Fruit fly (Drosophila melanogaster) whole organism, prepupa: Measurements from ENCODE around the gene mRpL45.

Source experiments
- Blimp-1 ChIP-seq: fragments of 200-800 bp; sonication (Bioruptor generic); optimal IDR thresholded peaks from 3 replicates; lab custom pipeline; 2017; ENCODE audit warnings: missing biosample characterization, missing genetic modification characterization, mild to moderate bottlenecking, moderate library complexity, missing genetic modification reagents
- CG10631 ChIP-seq: fragments of 200-800 bp; sonication (Bioruptor generic); optimal IDR thresholded peaks from 2 replicates; lab custom pipeline; 2016; ENCODE audit warnings: missing biosample characterization, missing genetic modification characterization
- CG10669 ChIP-seq: fragments of 200-800 bp; sonication (Bioruptor generic); optimal IDR thresholded peaks from 3 replicates; lab custom pipeline; 2018; ENCODE audit warnings: missing biosample characterization, mild to moderate bottlenecking, missing genetic modification characterization, moderate library complexity
- CG11902 ChIP-seq: fragments of 200-800 bp; sonication (Bioruptor generic); optimal IDR thresholded peaks from 3 replicates; lab custom pipeline; 2016; ENCODE audit warnings: missing biosample characterization, missing genetic modification characterization
- CG15336 ChIP-seq: fragments of 200-800 bp; sonication (Bioruptor generic); IDR thresholded peaks from 2 replicates; pipeline ENCODE4 v1.3.6; 2022; ENCODE audit warnings: missing biosample characterization, missing genetic modification characterization
- CG1621 ChIP-seq: fragments of 200-800 bp; sonication (Bioruptor generic); optimal IDR thresholded peaks from 3 replicates; lab custom pipeline; 2018; ENCODE audit warnings: missing biosample characterization, mild to moderate bottlenecking, missing genetic modification characterization
- CG16779 ChIP-seq: fragments of 200-800 bp; sonication (Bioruptor generic); optimal IDR thresholded peaks from 3 replicates; lab custom pipeline; 2017; ENCODE audit warnings: missing biosample characterization, mild to moderate bottlenecking, missing genetic modification characterization
- CG3032 ChIP-seq: fragments of 200-800 bp; optimal IDR thresholded peaks from 2 replicates; lab custom pipeline; 2019; ENCODE audit warnings: missing biosample characterization, mild to moderate bottlenecking, missing genetic modification characterization, moderate library complexity
- CG31627 ChIP-seq: fragments of 200-800 bp; sonication (Bioruptor generic); optimal IDR thresholded peaks from 3 replicates; lab custom pipeline; 2016; ENCODE audit warnings: missing biosample characterization, missing genetic modification characterization
- CG32006 ChIP-seq: fragments of 200-800 bp; sonication (Bioruptor generic); optimal IDR thresholded peaks from 3 replicates; lab custom pipeline; 2017; ENCODE audit warnings: missing biosample characterization, mild to moderate bottlenecking, missing genetic modification characterization
- CG3919 ChIP-seq: fragments of 200-800 bp; sonication (Bioruptor generic); optimal IDR thresholded peaks from 3 replicates; lab custom pipeline; 2016; ENCODE audit warnings: missing biosample characterization, missing genetic modification characterization
- CG6163 ChIP-seq: fragments of 200-800 bp; sonication (Bioruptor generic); IDR thresholded peaks from 3 replicates; pipeline ENCODE4 v1.3.6; 2022; ENCODE audit warnings: missing biosample characterization, missing genetic modification characterization
- CG6792 ChIP-seq: fragments of 200-800 bp; sonication (Bioruptor generic); optimal IDR thresholded peaks from 3 replicates; lab custom pipeline; 2016; ENCODE audit warnings: missing biosample characterization, missing genetic modification characterization
- CG6808 ChIP-seq: fragments of 200-800 bp; sonication (Bioruptor generic); optimal IDR thresholded peaks from 3 replicates; lab custom pipeline; 2017; ENCODE audit warnings: missing biosample characterization, missing genetic modification characterization, mild to moderate bottlenecking, moderate library complexity, missing genetic modification reagents
- CG7368 ChIP-seq: fragments of 200-800 bp; sonication (Bioruptor generic); optimal IDR thresholded peaks from 3 replicates; lab custom pipeline; 2016; ENCODE audit warnings: missing biosample characterization, missing genetic modification characterization
- CG8119 ChIP-seq: fragments of 200-800 bp; sonication (Bioruptor generic); IDR thresholded peaks from 3 replicates; pipeline ENCODE4 v1.3.6; 2022; ENCODE audit warnings: missing biosample characterization, missing genetic modification characterization
- CG8319 ChIP-seq: fragments of 200-800 bp; sonication (Bioruptor generic); optimal IDR thresholded peaks from 3 replicates; lab custom pipeline; 2016; ENCODE audit warnings: missing biosample characterization, missing genetic modification characterization
- CG9139 ChIP-seq: fragments of 200-800 bp; sonication (Bioruptor generic); optimal IDR thresholded peaks from 3 replicates; lab custom pipeline; 2017; ENCODE audit warnings: missing biosample characterization, mild to moderate bottlenecking, missing genetic modification characterization
- Eip78C ChIP-seq: fragments of 200-800 bp; sonication (Bioruptor generic); peaks from one replicate; lab custom pipeline; 2016; ENCODE audit warnings: missing biosample characterization, missing genetic modification characterization
- Ets96B ChIP-seq: fragments of 200-800 bp; optimal IDR thresholded peaks from 2 replicates; lab custom pipeline; 2019; ENCODE audit warnings: missing biosample characterization, mild to moderate bottlenecking, missing genetic modification characterization, moderate library complexity
- Hr39 ChIP-seq: fragments of 200-800 bp; sonication (Bioruptor generic); optimal IDR thresholded peaks from 2 replicates; lab custom pipeline; 2016; ENCODE audit warnings: missing biosample characterization, missing genetic modification characterization
- Hr4 ChIP-seq: fragments of 200-800 bp; sonication (Bioruptor generic); optimal IDR thresholded peaks from 3 replicates; lab custom pipeline; 2016; ENCODE audit warnings: missing biosample characterization, missing genetic modification characterization
- Lpt ChIP-seq: fragments of 200-800 bp; sonication (Bioruptor generic); optimal IDR thresholded peaks from 3 replicates; lab custom pipeline; 2016; ENCODE audit warnings: missing biosample characterization, missing genetic modification characterization
- OdsH ChIP-seq: fragments of 200-800 bp; sonication (Bioruptor generic); optimal IDR thresholded peaks from 3 replicates; lab custom pipeline; 2016; ENCODE audit warnings: missing biosample characterization, missing genetic modification characterization
- Sox14 ChIP-seq: fragments of 200-800 bp; sonication (Bioruptor generic); optimal IDR thresholded peaks from 3 replicates; lab custom pipeline; 2016; ENCODE audit warnings: missing biosample characterization, missing genetic modification characterization
- Sox15 ChIP-seq: fragments of 200-800 bp; sonication (Bioruptor generic); optimal IDR thresholded peaks from 3 replicates; lab custom pipeline; 2016; ENCODE audit warnings: missing biosample characterization, missing genetic modification characterization
- achi ChIP-seq: fragments of 200-800 bp; sonication (Bioruptor generic); optimal IDR thresholded peaks from 3 replicates; lab custom pipeline; 2016; ENCODE audit warnings: missing biosample characterization, missing genetic modification characterization
- acj6 ChIP-seq: fragments of 200-800 bp; sonication (Bioruptor generic); optimal IDR thresholded peaks from 3 replicates; lab custom pipeline; 2016; ENCODE audit warnings: missing biosample characterization, missing genetic modification characterization
- cyc ChIP-seq: fragments of 200-800 bp; sonication (Bioruptor generic); optimal IDR thresholded peaks from 3 replicates; lab custom pipeline; 2016; ENCODE audit warnings: missing biosample characterization, missing genetic modification characterization
- dac ChIP-seq: fragments of 200-800 bp; sonication (Bioruptor generic); optimal IDR thresholded peaks from 2 replicates; lab custom pipeline; 2017; ENCODE audit warnings: missing biosample characterization, mild to moderate bottlenecking, missing genetic modification characterization
- dsx ChIP-seq: fragments of 200-800 bp; optimal IDR thresholded peaks from 3 replicates; lab custom pipeline; 2019; ENCODE audit warnings: missing biosample characterization, mild to moderate bottlenecking, missing genetic modification characterization, moderate library complexity; ENCODE audit not compliant: poor library complexity, severe bottlenecking
- eg ChIP-seq: fragments of 200-800 bp; sonication (Bioruptor generic); IDR thresholded peaks from 3 replicates; pipeline ENCODE4 v1.3.6; 2022; ENCODE audit warnings: missing biosample characterization, missing genetic modification characterization
- fd85E ChIP-seq: fragments of 200-800 bp; sonication (Bioruptor generic); optimal IDR thresholded peaks from 3 replicates; lab custom pipeline; 2016; ENCODE audit warnings: missing biosample characterization, missing genetic modification characterization
- fkh ChIP-seq: fragments of 200-800 bp; sonication (Bioruptor generic); optimal IDR thresholded peaks from 3 replicates; lab custom pipeline; 2017; ENCODE audit warnings: missing biosample characterization, mild to moderate bottlenecking, missing genetic modification characterization, moderate library complexity
- lz ChIP-seq: fragments of 200-800 bp; sonication (Bioruptor generic); optimal IDR thresholded peaks from 3 replicates; lab custom pipeline; 2016; ENCODE audit warnings: missing biosample characterization, missing genetic modification characterization
- net ChIP-seq: fragments of 200-800 bp; sonication (Bioruptor generic); optimal IDR thresholded peaks from 3 replicates; lab custom pipeline; 2016; ENCODE audit warnings: missing biosample characterization, missing genetic modification characterization
- pdm3 ChIP-seq: fragments of 200-800 bp; sonication (Bioruptor generic); optimal IDR thresholded peaks from 3 replicates; lab custom pipeline; 2016; ENCODE audit warnings: missing biosample characterization, missing genetic modification characterization
- ss ChIP-seq, 2 experiments: fragments of 200-800 bp; sonication (Bioruptor generic); optimal IDR thresholded peaks; 2 replicates in 1 of 2; 3 replicates in 1 of 2; lab custom pipeline; 2017 to 2018; ENCODE audit warnings: mild to moderate bottlenecking in 2 of 2, missing biosample characterization in 2 of 2, missing genetic modification characterization in 2 of 2, moderate library complexity in 1 of 2
- svp ChIP-seq: fragments of 200-800 bp; sonication (Bioruptor generic); peaks from one replicate; lab custom pipeline; 2016; ENCODE audit warnings: missing biosample characterization, missing genetic modification characterization
- topi ChIP-seq: fragments of 200-800 bp; sonication (Bioruptor generic); optimal IDR thresholded peaks from 3 replicates; lab custom pipeline; 2016; ENCODE audit warnings: missing biosample characterization, missing genetic modification characterization
- vri ChIP-seq: fragments of 200-800 bp; sonication (Bioruptor generic); optimal IDR thresholded peaks from 3 replicates; lab custom pipeline; 2016; ENCODE audit warnings: missing biosample characterization, mild to moderate bottlenecking, missing genetic modification characterization

Gene mRpL45

dm6 chr3R:22580546-22580945, 37.7 kb upstream of the mRpL45 start, which contains the start of gene CSN6:
TSS of gene CSN6 (plus strand) at chr3R:22580773.
- TF ChIP-seq Eip78C (peak; percentile 15), Sox14 (GFP tag; lab: Kevin White, UChicago) (peak; percentile 36), CG6792 (GFP tag; lab: Kevin White, UChicago) (no peak), CG3032 (tag; lab: Kevin White, UChicago) (peak; percentile 19), acj6 (GFP tag; lab: Kevin White, UChicago) (no peak), dsx (GFP tag; lab: Kevin White, UChicago) (peak; percentile 67), CG8319 (no peak), CG6808 (no peak)

dm6 chr3R:22582981-22583380, 35.3 kb upstream of the mRpL45 start, which contains the start of gene Dph5:
TSS of gene Dph5 (minus strand) at chr3R:22583225.
- no peak for TF ChIP-seq OdsH
- TF ChIP-seq dac (GFP tag; lab: Kevin White, UChicago) = no peak
- no peak for TF ChIP-seq fkh (GFP tag; lab: Kevin White, UChicago)
- TF ChIP-seq Hr39 (GFP tag; lab: Kevin White, UChicago) = no peak
- TF ChIP-seq CG10669 (GFP tag; lab: Kevin White, UChicago) = no peak
- no peak for TF ChIP-seq CG10631

DNA sequence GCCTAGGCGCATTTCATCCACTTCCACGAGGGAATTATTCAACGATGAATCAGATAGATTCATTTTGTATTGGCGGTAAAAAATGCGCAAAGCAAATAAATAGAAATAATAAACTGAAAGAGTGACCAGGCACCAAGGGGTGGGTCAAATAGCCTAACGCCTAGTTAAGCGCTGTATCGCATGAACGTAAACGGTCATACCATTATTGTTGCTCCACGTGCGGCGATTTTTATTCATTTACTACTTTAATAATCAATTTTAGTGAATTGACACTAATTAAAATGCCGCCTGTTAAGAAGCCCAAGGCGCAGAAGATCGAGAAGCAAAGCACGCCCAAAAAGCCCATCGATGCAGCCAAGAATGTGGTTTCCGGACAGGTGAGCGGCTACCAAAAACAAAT, 33.7 kb upstream of the mRpL45 start, which contains the start of the genes CG33107 and CG6937:
TSS of gene CG33107 (minus strand) at position 137 of the 400 bp plus-strand sequence.
TSS of gene CG6937 (plus strand) at position 192 of the 400 bp plus-strand sequence.
- TF ChIP-seq fkh (GFP tag; lab: Kevin White, UChicago) = peak; percentile 84
- TF ChIP-seq CG1621 (tag; lab: Kevin White, UChicago) = no peak
- no peak for TF ChIP-seq CG7368
- no peak for TF ChIP-seq fd85E (GFP tag; lab: Kevin White, UChicago)
- TF ChIP-seq Eip78C = peak; percentile 10

- no peak for TF ChIP-seq net (GFP tag; lab: Kevin White, UChicago)
- no peak for TF ChIP-seq Hr39 (GFP tag; lab: Kevin White, UChicago)
These were observed 31.8 kb upstream of the mRpL45 start, which contains the start of gene btn for dm6 chr3R:22586525-22586924. TSS of gene btn (minus strand) at chr3R:22586625.

dm6 chr3R:22587419-22587963, 30.8 kb upstream of the mRpL45 start, which contains the start of gene Efa6:
TSS of gene Efa6 (plus strand) at chr3R:22587755.
- TF ChIP-seq CG15336 (GFP tag; lab: Robert Waterston, UW) (peak; percentile 37; the same call in 1 of the 2 replicates), eg (GFP tag; lab: Robert Waterston, UW) (no peak), CG8119 (GFP tag; lab: Robert Waterston, UW) (peak; percentile 47; the same call in 1 of the 3 replicates), CG9139 (no peak), dac (GFP tag; lab: Kevin White, UChicago) (no peak), achi (GFP tag; lab: Kevin White, UChicago) (no peak), topi (peak; percentile 40), CG6792 (GFP tag; lab: Kevin White, UChicago) (no peak), vri (GFP tag; lab: Kevin White, UChicago) (no peak), fkh (GFP tag; lab: Kevin White, UChicago) (peak; percentile 50), cyc (peak; percentile 14), CG11902 (GFP tag; lab: Kevin White, UChicago) (peak; percentile 21), fd85E (GFP tag; lab: Kevin White, UChicago) (no peak), Lpt (GFP tag; lab: Kevin White, UChicago) (no peak), Ets96B (tag; lab: Kevin White, UChicago) (peak; percentile 7), CG8319 (no peak), CG6808 (peak; percentile 8), CG3919 (GFP tag; lab: Kevin White, UChicago) (peak; percentile 35), lz (peak; percentile 36), pdm3 (GFP tag; lab: Kevin White, UChicago) (no peak), CG3032 (tag; lab: Kevin White, UChicago) (peak; percentile 0), Sox15 (GFP tag; lab: Kevin White, UChicago) (peak; percentile 12), Hr4 (peak; percentile 53), Hr39 (GFP tag; lab: Kevin White, UChicago) (peak; percentile 6), CG32006 (GFP tag; lab: Kevin White, UChicago) (no peak), CG16779 (tag; lab: Kevin White, UChicago) (no peak), CG10631 (no peak), Blimp-1 (GFP tag; lab: Kevin White, UChicago) (no peak), svp (GFP tag; lab: Kevin White, UChicago) (no peak), CG31627 (peak; percentile 50), CG6163 (GFP tag; lab: Robert Waterston, UW) (no peak), ss (GFP tag; optimal IDR thresholded peaks at IDR 0.05; lab: Kevin White, UChicago) (peak in 1 of 2 experiments; percentile 46), net (GFP tag; lab: Kevin White, UChicago) (no peak), CG7368 (no peak)
